Worm (Caenorhabditis elegans): ENCODE results near the gene ZK616.1.

- TF ChIP-seq syd-9 (tag; optimal IDR thresholded peaks at IDR 0.05) (no peak), nhr-11 (tag; optimal IDR thresholded peaks at IDR 0.05) (no peak), fkh-10 (GFP tag; optimal IDR thresholded peaks at IDR 0.05) (no peak), unc-42 (tag; optimal IDR thresholded peaks at IDR 0.05) (no peak), tbx-2 (tag; optimal IDR thresholded peaks at IDR 0.05) (peak; percentile 73), dve-1 (tag; optimal IDR thresholded peaks at IDR 0.05) (no peak), K02D7.2 (tag; optimal IDR thresholded peaks at IDR 0.05) (no peak), rnt-1 (tag; optimal IDR thresholded peaks at IDR 0.05) (peak; percentile 49), sdc-2 (tag; optimal IDR thresholded peaks at IDR 0.05) (no peak), pha-4 (tag; optimal IDR thresholded peaks at IDR 0.05) (no peak), ceh-48 (tag; optimal IDR thresholded peaks at IDR 0.05) (no peak), ttx-3 (tag; optimal IDR thresholded peaks at IDR 0.05) (no peak), pag-3 (tag; optimal IDR thresholded peaks at IDR 0.05; ENCODE audit: borderline replicate concordance) (no peak)
Observed at ce11 chrIV:5364135-5364609, 36.5 kb upstream of the ZK616.1 start, which contains the start of the genes hda-6 and F41H10.4.
